Worm (Caenorhabditis elegans): ENCODE results near the gene F45D3.4.

The F45D3.4 gene

ce11 chrV:12584771-12585170 lies 31.8 kb upstream of the F45D3.4 start:
- TF ChIP-seq fos-1 (tag; optimal IDR thresholded peaks at IDR 0.05) (no peak), mml-1 (tag; optimal IDR thresholded peaks at IDR 0.05) (no peak), elt-3 (tag; optimal IDR thresholded peaks at IDR 0.05) (no peak), unc-62 (GFP tag; optimal IDR thresholded peaks at IDR 0.05) (no peak), sea-2 (GFP tag; optimal IDR thresholded peaks at IDR 0.05) (no peak), nhr-28 (tag; optimal IDR thresholded peaks at IDR 0.05) (no peak)

ce11 chrV:12583421-12583820 lies 30.4 kb upstream of the F45D3.4 start:
- TF ChIP-seq lsy-12 (tag; optimal IDR thresholded peaks at IDR 0.05) (no peak), tbx-2 (tag; optimal IDR thresholded peaks at IDR 0.05) (no peak), unc-39 (tag; optimal IDR thresholded peaks at IDR 0.05) (no peak), egl-5 (tag; optimal IDR thresholded peaks at IDR 0.05) (peak; percentile 23)

DNA sequence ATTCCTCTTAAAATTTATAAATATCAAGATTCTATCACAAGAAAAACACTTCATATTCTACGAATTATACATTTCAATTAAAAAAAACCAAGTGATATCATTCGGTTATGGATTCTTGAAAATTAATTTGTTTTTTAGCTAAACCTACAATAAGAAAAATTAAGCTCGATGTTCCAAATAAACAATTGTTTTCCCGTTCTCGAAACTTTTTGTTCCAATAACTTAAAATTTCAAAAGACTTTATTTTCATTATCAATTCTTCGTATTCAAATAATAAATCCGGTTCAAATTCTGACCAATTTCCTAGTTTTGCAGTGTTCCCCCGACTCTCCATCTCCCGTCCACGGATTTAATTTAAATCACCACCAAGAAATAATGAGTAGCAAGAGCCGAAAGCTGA lies 26.3 kb upstream of the F45D3.4 start, which contains the start of gene E02A10.3:
Gene E02A10.3, plus strand, starts transcription at position 301 of the 400 bp plus-strand sequence.
- TF ChIP-seq egl-27 (tag; optimal IDR thresholded peaks at IDR 0.05) (no peak), eor-1 (tag; optimal IDR thresholded peaks at IDR 0.05) (no peak), elt-3 (tag; optimal IDR thresholded peaks at IDR 0.05) (no peak), R02D3.7 (tag; optimal IDR thresholded peaks at IDR 0.05) (no peak), fos-1 (tag; optimal IDR thresholded peaks at IDR 0.05) (no peak), elt-2 (tag; optimal IDR thresholded peaks at IDR 0.05) (no peak), nhr-25 (tag; optimal IDR thresholded peaks at IDR 0.05) (no peak), lsy-12 (tag; optimal IDR thresholded peaks at IDR 0.05) (no peak), pqm-1 (tag; optimal IDR thresholded peaks at IDR 0.05) (no peak), nhr-11 (tag; optimal IDR thresholded peaks at IDR 0.05) (no peak), nhr-76 (tag; optimal IDR thresholded peaks at IDR 0.05) (no peak), ztf-4 (tag; optimal IDR thresholded peaks at IDR 0.05) (no peak), nhr-28 (tag; optimal IDR thresholded peaks at IDR 0.05) (no peak), mdl-1 (tag; optimal IDR thresholded peaks at IDR 0.05) (no peak), skn-1 (tag; optimal IDR thresholded peaks at IDR 0.05) (no peak), nhr-12 (tag; optimal IDR thresholded peaks at IDR 0.05) (no peak)

DNA sequence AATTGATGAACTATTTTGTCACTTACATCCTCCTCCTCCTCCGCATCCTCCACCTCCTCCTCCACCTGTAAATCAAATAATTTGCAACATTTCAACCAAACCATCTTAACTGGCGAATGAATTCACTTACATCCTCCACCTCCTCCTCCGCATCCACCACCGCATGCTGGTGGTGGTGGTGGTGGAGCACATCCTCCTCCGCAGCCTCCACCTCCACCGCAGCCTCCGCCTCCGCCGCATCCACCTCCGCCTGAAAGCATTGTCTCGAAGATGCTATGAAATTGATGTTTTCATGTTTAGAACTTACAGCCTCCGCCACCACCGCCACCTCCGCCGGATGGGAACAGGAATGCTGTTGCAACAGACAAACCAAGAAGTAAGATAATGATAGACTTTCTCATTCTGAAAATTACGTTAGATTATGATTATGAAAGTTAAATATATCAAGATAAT lies 23.5 kb upstream of the F45D3.4 start, which contains the start of gene grl-23:
Gene grl-23, minus strand, starts transcription at position 403 of the 453 bp plus-strand sequence.
- TF ChIP-seq fkh-2 (tag; optimal IDR thresholded peaks at IDR 0.05) (no peak), ceh-82 (tag; optimal IDR thresholded peaks at IDR 0.05) (no peak), daf-12 (tag; optimal IDR thresholded peaks at IDR 0.05) (no peak), lin-15B (tag; optimal IDR thresholded peaks at IDR 0.05) (no peak), elt-2 (tag; optimal IDR thresholded peaks at IDR 0.05) (no peak), nhr-23 (tag; optimal IDR thresholded peaks at IDR 0.05) (no peak), eor-1 (tag; optimal IDR thresholded peaks at IDR 0.05) (no peak), nhr-11 (tag; optimal IDR thresholded peaks at IDR 0.05) (no peak), nhr-12 (tag; optimal IDR thresholded peaks at IDR 0.05) (no peak), sea-2 (GFP tag; optimal IDR thresholded peaks at IDR 0.05) (no peak), lsy-12 (tag; optimal IDR thresholded peaks at IDR 0.05) (no peak)

DNA sequence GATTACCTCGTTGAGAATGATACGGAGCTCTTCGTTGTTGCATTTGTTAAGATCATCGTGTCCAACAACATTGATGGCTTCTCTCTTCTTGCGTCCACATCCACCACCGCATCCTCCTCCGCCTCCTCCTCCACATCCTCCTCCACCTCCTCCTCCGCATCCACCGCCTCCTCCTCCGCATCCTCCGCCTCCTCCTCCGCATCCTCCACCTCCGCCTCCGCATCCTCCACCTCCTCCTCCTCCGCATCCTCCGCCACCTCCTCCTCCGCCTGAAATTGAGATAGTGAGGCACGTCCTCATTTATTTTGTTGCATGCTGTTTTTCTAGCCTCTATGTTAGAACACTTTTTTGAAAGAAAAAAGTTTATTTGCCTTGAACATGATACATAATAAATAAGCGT lies 22.9 kb upstream of the F45D3.4 start:
- TF ChIP-seq lin-39 (tag; optimal IDR thresholded peaks at IDR 0.05) (no peak), R02D3.7 (tag; optimal IDR thresholded peaks at IDR 0.05) (no peak), aly-2 (tag; optimal IDR thresholded peaks at IDR 0.05) (no peak), daf-12 (tag; optimal IDR thresholded peaks at IDR 0.05) (no peak), fkh-2 (tag; optimal IDR thresholded peaks at IDR 0.05) (no peak), elt-3 (tag; optimal IDR thresholded peaks at IDR 0.05) (no peak), nhr-237 (tag; optimal IDR thresholded peaks at IDR 0.05) (no peak), ceh-82 (tag; optimal IDR thresholded peaks at IDR 0.05) (no peak), pqm-1 (tag; optimal IDR thresholded peaks at IDR 0.05) (no peak), skn-1 (tag; optimal IDR thresholded peaks at IDR 0.05) (no peak), unc-62 (GFP tag; optimal IDR thresholded peaks at IDR 0.05) (no peak), nhr-23 (tag; optimal IDR thresholded peaks at IDR 0.05) (no peak)

DNA sequence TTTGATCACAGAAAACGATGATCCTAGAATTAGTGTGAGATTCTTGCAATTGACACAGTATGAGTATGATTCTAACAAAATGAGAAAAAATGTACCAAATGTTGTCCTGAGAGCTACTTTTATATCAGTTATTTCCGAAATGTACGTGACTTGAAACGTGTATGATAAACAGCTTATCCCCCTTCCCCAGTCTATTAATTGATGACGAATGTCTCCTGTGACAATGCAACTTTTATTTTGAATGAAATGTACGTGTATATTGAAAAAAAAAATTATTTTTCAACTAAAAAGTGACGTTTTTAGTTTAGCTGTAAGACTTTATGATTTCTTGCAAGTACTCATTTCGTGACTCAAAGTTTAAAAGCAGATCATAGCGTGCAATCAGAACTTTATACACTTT lies 17.3 kb upstream of the F45D3.4 start:
- TF ChIP-seq nhr-43 (tag; optimal IDR thresholded peaks at IDR 0.05; ENCODE audit: poor library complexity, severe bottlenecking) = no peak
- no peak for TF ChIP-seq elt-1 (tag; optimal IDR thresholded peaks at IDR 0.05)
- TF ChIP-seq pqm-1 (tag; optimal IDR thresholded peaks at IDR 0.05) = no peak
- no peak for TF ChIP-seq snpc-4 (tag; optimal IDR thresholded peaks at IDR 0.05)
- TF ChIP-seq ztf-4 (tag; optimal IDR thresholded peaks at IDR 0.05) = no peak
- TF ChIP-seq nhr-11 (tag; optimal IDR thresholded peaks at IDR 0.05) = no peak
- TF ChIP-seq lin-15B (tag; optimal IDR thresholded peaks at IDR 0.05) = no peak
